Worm (Caenorhabditis elegans): ENCODE results near the gene Y42A5A.1.

Y42A5A.1 gene

ce11 chrV:11113041-11113574 lies 25.4 kb downstream of the Y42A5A.1 start, which contains the start of gene erfa-3 (continued):
- TF ChIP-seq zfp-3 (GFP tag; conservative IDR thresholded peaks at IDR 0.05) (no peak), unc-62 (GFP tag; optimal IDR thresholded peaks at IDR 0.05 in 1 of 2) (peak in 1 of 2 experiments; percentile 34), unc-62 (tag; optimal IDR thresholded peaks at IDR 0.05) (no peak), nhr-25 (tag; optimal IDR thresholded peaks at IDR 0.05; ENCODE audit: borderline replicate concordance, insufficient read depth) (peak; percentile 2), lin-15B (tag; optimal IDR thresholded peaks at IDR 0.05) (no peak), lin-13 (GFP tag; optimal IDR thresholded peaks at IDR 0.05) (peak; percentile 60), zip-2 (tag; optimal IDR thresholded peaks at IDR 0.05) (peak; percentile 26), rbr-2 (tag; optimal IDR thresholded peaks at IDR 0.05) (peak; percentile 47), dve-1 (tag; optimal IDR thresholded peaks at IDR 0.05; ENCODE audit: insufficient read depth) (peak; percentile 77), Y75B8A.6 (GFP tag; IDR thresholded peaks at IDR 0.05) (no peak), snpc-1.2 (GFP tag; IDR thresholded peaks at IDR 0.05) (no peak), aha-1 (tag) (peak; percentile 31), fkh-10 (GFP tag; optimal IDR thresholded peaks at IDR 0.05) (no peak), daf-19 (GFP tag; conservative IDR thresholded peaks at IDR 0.05) (0 out of 2 replicates have a peak, but pooled peaks have one; percentile 11), lin-29 (GFP tag; IDR thresholded peaks at IDR 0.05) (no peak), nhr-102 (tag; optimal IDR thresholded peaks at IDR 0.05) (peak; percentile 54), ceh-20 (GFP tag; IDR thresholded peaks at IDR 0.05) (0 out of 2 replicates have a peak, but pooled peaks have one; percentile 13), ceh-44 (GFP tag; IDR thresholded peaks at IDR 0.05) (no peak; the same call in 1 of the 2 replicates), nhr-48 (tag; optimal IDR thresholded peaks at IDR 0.05) (peak; percentile 29), hlh-30 (tag; optimal IDR thresholded peaks at IDR 0.05; ENCODE audit: insufficient read depth) (peak; percentile 74), mdl-1 (tag; optimal IDR thresholded peaks at IDR 0.05) (no peak), lin-38 (GFP tag; IDR thresholded peaks at IDR 0.05) (peak; percentile 69), Y105C5A.15 (GFP tag; IDR thresholded peaks at IDR 0.05) (0 out of 2 replicates have a peak, but pooled peaks have one; percentile 51), lsy-2 (tag; optimal IDR thresholded peaks at IDR 0.05) (peak in 1 of 2 experiments; percentile 73), cey-2 (tag; optimal IDR thresholded peaks at IDR 0.05; ENCODE audit: borderline replicate concordance, insufficient read depth) (no peak), ctbp-1 (GFP tag; IDR thresholded peaks at IDR 0.05) (no peak; the same call in 1 of the 2 replicates), lir-3 (tag; optimal IDR thresholded peaks at IDR 0.05) (no peak), duxl-1 (tag; optimal IDR thresholded peaks at IDR 0.05; ENCODE audit: poor library complexity) (peak; percentile 79), mes-2 (tag; optimal IDR thresholded peaks at IDR 0.05; ENCODE audit: poor library complexity, severe bottlenecking) (peak; percentile 95), Y5F2A.4 (GFP tag; optimal IDR thresholded peaks at IDR 0.05) (no peak)

ce11 chrV:11113607-11114006 lies 25.9 kb downstream of the Y42A5A.1 start, which contains the start of gene math-33:
TSS of gene math-33 (plus strand) at chrV:11113907.
- TF ChIP-seq snpc-4 (tag; optimal IDR thresholded peaks at IDR 0.05) (no peak), nhr-25 (tag; optimal IDR thresholded peaks at IDR 0.05; ENCODE audit: borderline replicate concordance, insufficient read depth) (no peak), egl-43 (GFP tag; IDR thresholded peaks at IDR 0.05) (no peak), zfp-3 (GFP tag; conservative IDR thresholded peaks at IDR 0.05) (no peak), nhr-41 (GFP tag; IDR thresholded peaks at IDR 0.05) (no peak), tag-97 (GFP tag; IDR thresholded peaks at IDR 0.05) (no peak), daf-8 (GFP tag; IDR thresholded peaks at IDR 0.05) (no peak), lin-38 (GFP tag; IDR thresholded peaks at IDR 0.05) (no peak), T26A8.4 (GFP tag; IDR thresholded peaks at IDR 0.05) (no peak), nhr-102 (tag; optimal IDR thresholded peaks at IDR 0.05) (no peak), F44E2.7 (GFP tag; IDR thresholded peaks at IDR 0.05) (no peak), php-3 (GFP tag; IDR thresholded peaks at IDR 0.05) (no peak), mep-1 (tag; optimal IDR thresholded peaks at IDR 0.05) (no peak)
